Worm (Caenorhabditis elegans) whole organism, L2 larva: Measurements from ENCODE around the gene C44B11.6.

Experiments
- C34F6.9 ChIP-seq: fragments of 150-350 bp; optimal IDR thresholded peaks from 2 replicates; lab custom pipeline; 2014; ENCODE audit warnings: missing biosample characterization, missing genetic modification characterization
- F13H6.1 ChIP-seq: sonication (generic microtip); optimal IDR thresholded peaks from 2 replicates; lab custom pipeline; 2016; ENCODE audit warnings: missing genetic modification characterization, missing compliant biosample characterization
- Y55F3AM.14 ChIP-seq: fragments of 200-800 bp; sonication (Bioruptor generic); optimal IDR thresholded peaks from 2 replicates; lab custom pipeline; 2018; ENCODE audit warnings: mild to moderate bottlenecking, missing genetic modification characterization, missing compliant biosample characterization
- aly-2 ChIP-seq: fragments of 150-350 bp; optimal IDR thresholded peaks from 2 replicates; lab custom pipeline; 2014; ENCODE audit warnings: missing biosample characterization, missing genetic modification characterization
- ama-1 ChIP-seq: fragments of 150-350 bp; optimal IDR thresholded peaks from 2 replicates; lab custom pipeline; 2018; ENCODE audit warnings: inconsistent platforms
- blmp-1 ChIP-seq: sonication (generic microtip); optimal IDR thresholded peaks from 2 replicates; lab custom pipeline; 2017; ENCODE audit warnings: missing genetic modification characterization, mild to moderate bottlenecking, missing compliant biosample characterization, antibody characterized with exemption, moderate library complexity; ENCODE audit not compliant: insufficient read depth
- ceh-16 ChIP-seq: fragments of 150-350 bp; optimal IDR thresholded peaks from 2 replicates; lab custom pipeline; 2014; ENCODE audit warnings: missing biosample characterization, missing genetic modification characterization
- ceh-82 ChIP-seq: fragments of 150-350 bp; optimal IDR thresholded peaks from 2 replicates; lab custom pipeline; 2014; ENCODE audit warnings: missing biosample characterization, missing genetic modification characterization
- crh-2 ChIP-seq: sonication (generic microtip); optimal IDR thresholded peaks from 2 replicates; lab custom pipeline; 2017; ENCODE audit warnings: missing biosample characterization, missing genetic modification characterization
- egl-27 ChIP-seq: sonication (generic microtip); optimal IDR thresholded peaks from 3 replicates; lab custom pipeline; 2017; ENCODE audit warnings: missing biosample characterization, missing genetic modification reagents, missing genetic modification characterization
- elt-1 ChIP-seq: fragments of 150-350 bp; optimal IDR thresholded peaks from 2 replicates; lab custom pipeline; 2014; ENCODE audit warnings: missing biosample characterization, missing genetic modification characterization
- elt-3 ChIP-seq: sonication (generic microtip); optimal IDR thresholded peaks from 2 replicates; lab custom pipeline; 2017; ENCODE audit warnings: missing biosample characterization, missing genetic modification characterization
- gmeb-1 ChIP-seq: fragments of 150-350 bp; optimal IDR thresholded peaks from 2 replicates; lab custom pipeline; 2014; ENCODE audit warnings: missing biosample characterization, missing genetic modification characterization
- lin-13 ChIP-seq: fragments of 150-350 bp; optimal IDR thresholded peaks from 2 replicates; lab custom pipeline; 2014; ENCODE audit warnings: missing biosample characterization, missing genetic modification reagents, missing genetic modification characterization
- lin-39 ChIP-seq: fragments of 150-350 bp; optimal IDR thresholded peaks from 2 replicates; lab custom pipeline; 2014; ENCODE audit warnings: missing biosample characterization, missing genetic modification reagents, missing genetic modification characterization
- mab-5 ChIP-seq: fragments of 150-350 bp; optimal IDR thresholded peaks from 2 replicates; lab custom pipeline; 2014; ENCODE audit warnings: missing biosample characterization, missing genetic modification characterization
- mbf-1 ChIP-seq: sonication (generic microtip); optimal IDR thresholded peaks from 2 replicates; lab custom pipeline; 2017; ENCODE audit warnings: missing biosample characterization, missing genetic modification characterization
- mdl-1 ChIP-seq, 2 experiments: fragments of 150-350 bp in 1 of 2; sonication (generic microtip) in 1 of 2; optimal IDR thresholded peaks; 2 replicates each; lab custom pipeline; 2017; ENCODE audit warnings: missing biosample characterization in 2 of 2, missing genetic modification characterization in 2 of 2
- nhr-11 ChIP-seq: fragments of 150-350 bp; optimal IDR thresholded peaks from 2 replicates; lab custom pipeline; 2014; ENCODE audit warnings: missing biosample characterization, missing genetic modification characterization
- nhr-129 ChIP-seq: fragments of 150-350 bp; optimal IDR thresholded peaks from 2 replicates; lab custom pipeline; 2014; ENCODE audit warnings: missing biosample characterization, missing genetic modification characterization
- nhr-21 ChIP-seq: fragments of 150-350 bp; optimal IDR thresholded peaks from 2 replicates; lab custom pipeline; 2014; ENCODE audit warnings: missing biosample characterization, missing genetic modification characterization
- nhr-23 ChIP-seq: fragments of 150-350 bp; optimal IDR thresholded peaks from 2 replicates; lab custom pipeline; 2014; ENCODE audit warnings: missing biosample characterization, missing genetic modification reagents, missing genetic modification characterization
- nhr-237 ChIP-seq: fragments of 150-350 bp; optimal IDR thresholded peaks from 2 replicates; lab custom pipeline; 2014; ENCODE audit warnings: missing biosample characterization, missing genetic modification characterization
- nhr-25 ChIP-seq: fragments of 150-350 bp; sonication (generic microtip); optimal IDR thresholded peaks from 3 replicates; lab custom pipeline; 2014; ENCODE audit warnings: missing biosample characterization, missing genetic modification characterization
- nhr-6 ChIP-seq: fragments of 150-350 bp; optimal IDR thresholded peaks from 2 replicates; lab custom pipeline; 2014; ENCODE audit warnings: missing biosample characterization, missing genetic modification characterization
- nhr-77 ChIP-seq: fragments of 150-350 bp; optimal IDR thresholded peaks from 2 replicates; lab custom pipeline; 2014; ENCODE audit warnings: missing biosample characterization, missing genetic modification characterization
- peb-1 ChIP-seq: fragments of 150-350 bp; optimal IDR thresholded peaks from 2 replicates; lab custom pipeline; 2014; ENCODE audit warnings: missing biosample characterization, missing genetic modification characterization
- sem-4 ChIP-seq: fragments of 150-350 bp; optimal IDR thresholded peaks from 2 replicates; lab custom pipeline; 2014; ENCODE audit warnings: missing biosample characterization, missing genetic modification reagents, missing genetic modification characterization
- skn-1 ChIP-seq: sonication (generic microtip); optimal IDR thresholded peaks from 2 replicates; lab custom pipeline; 2017; ENCODE audit warnings: missing biosample characterization, missing genetic modification characterization
- sma-3 ChIP-seq: sonication (generic microtip); optimal IDR thresholded peaks from 2 replicates; lab custom pipeline; 2016; ENCODE audit warnings: missing genetic modification reagents, missing genetic modification characterization, missing compliant biosample characterization
- sma-9 ChIP-seq, 2 experiments: fragments of 150-350 bp in 1 of 2; sonication (generic microtip) in 1 of 2; optimal IDR thresholded peaks; 2 replicates each; lab custom pipeline; 2014 to 2016; ENCODE audit warnings: missing genetic modification characterization in 2 of 2, mild to moderate bottlenecking in 1 of 2, missing biosample characterization in 1 of 2, missing compliant biosample characterization in 1 of 2, missing genetic modification reagents in 1 of 2, moderate library complexity in 1 of 2
- snpc-4 ChIP-seq: fragments of 150-350 bp; optimal IDR thresholded peaks from 2 replicates; lab custom pipeline; 2014; ENCODE audit warnings: missing biosample characterization, missing genetic modification characterization
- unc-39 ChIP-seq: fragments of 150-350 bp; optimal IDR thresholded peaks from 2 replicates; lab custom pipeline; 2014; ENCODE audit warnings: missing biosample characterization, missing genetic modification characterization
- unc-62 ChIP-seq: fragments of 150-350 bp; optimal IDR thresholded peaks from 2 replicates; lab custom pipeline; 2014; ENCODE audit warnings: missing biosample characterization, missing genetic modification reagents, missing genetic modification characterization
- zag-1 ChIP-seq: fragments of 150-350 bp; optimal IDR thresholded peaks from 2 replicates; lab custom pipeline; 2014; ENCODE audit warnings: missing biosample characterization, missing genetic modification characterization
- ztf-11 ChIP-seq: sonication (generic microtip); optimal IDR thresholded peaks from 2 replicates; lab custom pipeline; 2017; ENCODE audit warnings: missing biosample characterization, missing genetic modification characterization
- ztf-4 ChIP-seq: fragments of 150-350 bp; optimal IDR thresholded peaks from 2 replicates; lab custom pipeline; 2014; ENCODE audit warnings: missing biosample characterization, missing genetic modification characterization

C44B11.6 gene

ce11 chrIII:3107530-3107929 lies 45.4 kb upstream of the C44B11.6 start:
- TF ChIP-seq elt-1 (no peak), crh-2 (tag; lab: Kevin White, UChicago) (no peak), nhr-21 (no peak), ztf-11 (tag; lab: Kevin White, UChicago) (no peak), aly-2 (tag; lab: Kevin White, UChicago) (no peak), egl-27 (tag; lab: Kevin White, UChicago) (no peak), skn-1 (tag; lab: Kevin White, UChicago) (no peak), nhr-23 (tag; lab: Kevin White, UChicago) (no peak), Y55F3AM.14 (GFP tag; lab: Kevin White, UChicago) (no peak), elt-3 (tag; lab: Kevin White, UChicago) (no peak), ama-1 (lab: Kevin White, UChicago) (no peak), unc-62 (GFP tag; lab: Kevin White, UChicago) (no peak), nhr-237 (tag; lab: Kevin White, UChicago) (no peak), sma-3 (GFP tag; lab: Kevin White, UChicago) (no peak), sem-4 (tag; lab: Kevin White, UChicago) (no peak), mab-5 (no peak), mdl-1 (tag; optimal IDR thresholded peaks at IDR 0.05; lab: Kevin White, UChicago) (no peak), F13H6.1 (no peak), mbf-1 (tag; lab: Kevin White, UChicago) (no peak)

- TF ChIP-seq ceh-16: no peak
- TF ChIP-seq snpc-4 (tag; lab: Kevin White, UChicago): no peak
- TF ChIP-seq nhr-11 (tag; lab: Kevin White, UChicago): no peak
- no peak for TF ChIP-seq Y55F3AM.14 (GFP tag; lab: Kevin White, UChicago)
- TF ChIP-seq skn-1 (tag; lab: Kevin White, UChicago): no peak
- TF ChIP-seq crh-2 (tag; lab: Kevin White, UChicago): no peak
- no peak for TF ChIP-seq gmeb-1
- TF ChIP-seq mbf-1 (tag; lab: Kevin White, UChicago): no peak
- no peak for TF ChIP-seq C34F6.9 (tag; lab: Kevin White, UChicago)
- no peak for TF ChIP-seq blmp-1 (tag; lab: Kevin White, UChicago)
- no peak for TF ChIP-seq peb-1
- TF ChIP-seq lin-39 (tag; lab: Kevin White, UChicago): no peak
- TF ChIP-seq, all 48 proteins: peak for 0
Measured at ce11 chrIII:3108804-3109203, 44.1 kb upstream of the C44B11.6 start.

ce11 chrIII:3109564-3109963 lies 43.4 kb upstream of the C44B11.6 start:
- TF ChIP-seq zag-1: no peak
- no peak for TF ChIP-seq elt-1
- no peak for TF ChIP-seq C34F6.9 (tag; lab: Kevin White, UChicago)
- no peak for TF ChIP-seq skn-1 (tag; lab: Kevin White, UChicago)
- TF ChIP-seq unc-62 (GFP tag; lab: Kevin White, UChicago): no peak
- no peak for TF ChIP-seq nhr-6 (tag; lab: Kevin White, UChicago)
- TF ChIP-seq Y55F3AM.14 (GFP tag; lab: Kevin White, UChicago): no peak
- no peak for TF ChIP-seq peb-1
- no peak for TF ChIP-seq lin-13 (GFP tag; lab: Kevin White, UChicago)
- TF ChIP-seq unc-39: no peak
- no peak for TF ChIP-seq elt-3 (tag; lab: Kevin White, UChicago)
- TF ChIP-seq aly-2 (tag; lab: Kevin White, UChicago): no peak
- TF ChIP-seq blmp-1 (tag; lab: Kevin White, UChicago): no peak
- TF ChIP-seq nhr-25 (tag; lab: Kevin White, UChicago): no peak
- no peak for TF ChIP-seq mdl-1 (tag; optimal IDR thresholded peaks at IDR 0.05; lab: Kevin White, UChicago)
- TF ChIP-seq nhr-129 (tag; lab: Kevin White, UChicago): no peak
- no peak for TF ChIP-seq nhr-77 (tag; lab: Kevin White, UChicago)
- no peak for TF ChIP-seq nhr-11 (tag; lab: Kevin White, UChicago)
- TF ChIP-seq ceh-82 (tag; lab: Kevin White, UChicago): no peak
- TF ChIP-seq, all 48 proteins: peak for 0

- TF ChIP-seq sma-9 (GFP tag; optimal IDR thresholded peaks at IDR 0.05; lab: Kevin White, UChicago) (no peak), sma-9 (tag; optimal IDR thresholded peaks at IDR 0.05; lab: Kevin White, UChicago) (no peak), nhr-237 (tag; lab: Kevin White, UChicago) (no peak), ztf-4 (tag; lab: Kevin White, UChicago) (no peak), nhr-6 (tag; lab: Kevin White, UChicago) (no peak)
Measured at ce11 chrIII:3110614-3111013, 42.3 kb upstream of the C44B11.6 start.
